Fruit fly (Drosophila melanogaster) whole organism, embryonic: ENCODE data around the gene Spase12.

Experiments
- Adf1 ChIP-seq: fragments of 200-800 bp; sonication (Bioruptor generic); IDR thresholded peaks from 2 replicates; pipeline ENCODE4 v1.3.6; 2022; ENCODE audit warnings: missing biosample characterization, missing genetic modification characterization
- Blimp-1 ChIP-seq: fragments of 200-800 bp; sonication (Bioruptor generic); optimal IDR thresholded peaks from 3 replicates; lab custom pipeline; 2018; ENCODE audit warnings: missing biosample characterization, missing genetic modification characterization, mild to moderate bottlenecking, moderate library complexity, missing genetic modification reagents
- CG10274 ChIP-seq: fragments of 200-800 bp; sonication (Bioruptor generic); optimal IDR thresholded peaks from 3 replicates; lab custom pipeline; 2017; ENCODE audit warnings: missing biosample characterization, mild to moderate bottlenecking, missing genetic modification characterization
- CG14667 ChIP-seq: fragments of 200-800 bp; sonication (Bioruptor generic); IDR thresholded peaks from 2 replicates; pipeline ENCODE4 v1.3.6; 2022; ENCODE audit warnings: missing biosample characterization, missing genetic modification characterization
- CG14860 ChIP-seq: fragments of 200-800 bp; sonication (Bioruptor generic); IDR thresholded peaks from 3 replicates; pipeline ENCODE4 v1.3.6; 2022; ENCODE audit warnings: missing biosample characterization, missing genetic modification characterization; ENCODE audit not compliant: partially characterized antibody
- CG17361 ChIP-seq: fragments of 200-800 bp; sonication (Bioruptor generic); IDR thresholded peaks from 3 replicates; pipeline ENCODE4 v1.3.6; 2022; ENCODE audit warnings: missing biosample characterization, missing genetic modification characterization
- CG17829 ChIP-seq: fragments of 200-800 bp; optimal IDR thresholded peaks from 2 replicates; lab custom pipeline; 2019; ENCODE audit warnings: missing biosample characterization, mild to moderate bottlenecking, missing genetic modification characterization, moderate library complexity
- CG18476 ChIP-seq: fragments of 200-800 bp; sonication (Bioruptor generic); optimal IDR thresholded peaks from 2 replicates; lab custom pipeline; 2016; ENCODE audit warnings: missing biosample characterization, mild to moderate bottlenecking, missing genetic modification characterization
- CG2712 ChIP-seq: fragments of 200-800 bp; optimal IDR thresholded peaks from 3 replicates; lab custom pipeline; 2019; ENCODE audit warnings: missing biosample characterization, mild to moderate bottlenecking, missing genetic modification characterization, moderate library complexity
- CG30020 ChIP-seq: fragments of 200-800 bp; optimal IDR thresholded peaks from 2 replicates; lab custom pipeline; 2019; ENCODE audit warnings: missing biosample characterization, mild to moderate bottlenecking, missing genetic modification characterization, moderate library complexity
- CG32772 ChIP-seq: fragments of 200-800 bp; sonication (Bioruptor generic); IDR thresholded peaks from 2 replicates; pipeline ENCODE4 v1.3.6; 2022; ENCODE audit warnings: missing biosample characterization, missing genetic modification characterization
- CG4424 ChIP-seq: fragments of 200-800 bp; sonication (Bioruptor generic); optimal IDR thresholded peaks from 3 replicates; lab custom pipeline; 2016; ENCODE audit warnings: missing biosample characterization, missing genetic modification characterization
- CG6689 ChIP-seq: fragments of 200-800 bp; sonication (Bioruptor generic); IDR thresholded peaks from 2 replicates; pipeline ENCODE4 v1.3.6; 2022; ENCODE audit warnings: missing biosample characterization, missing genetic modification characterization
- CG7556 ChIP-seq: fragments of 200-800 bp; sonication (Bioruptor generic); optimal IDR thresholded peaks from 2 replicates; lab custom pipeline; 2017; ENCODE audit warnings: missing biosample characterization, mild to moderate bottlenecking, missing genetic modification characterization
- CG8281 ChIP-seq: fragments of 200-800 bp; sonication (Bioruptor generic); optimal IDR thresholded peaks from 2 replicates; lab custom pipeline; 2018; ENCODE audit warnings: missing biosample characterization, mild to moderate bottlenecking, missing genetic modification characterization, moderate library complexity
- HLH4C ChIP-seq: fragments of 200-800 bp; sonication (Bioruptor generic); IDR thresholded peaks from 3 replicates; pipeline ENCODE4 v1.3.6; 2022; ENCODE audit warnings: missing biosample characterization, missing genetic modification characterization; ENCODE audit not compliant: partially characterized antibody
- Hmr ChIP-seq: fragments of 200-800 bp; sonication (Bioruptor generic); optimal IDR thresholded peaks from 3 replicates; lab custom pipeline; 2017; ENCODE audit warnings: mild to moderate bottlenecking, missing biosample characterization, missing genetic modification reagents, missing genetic modification characterization
- Lhr ChIP-seq: fragments of 200-800 bp; sonication (Bioruptor generic); optimal IDR thresholded peaks from 3 replicates; lab custom pipeline; 2017; ENCODE audit warnings: mild to moderate bottlenecking, missing biosample characterization, missing genetic modification reagents, missing genetic modification characterization
- Med ChIP-seq: fragments of 200-800 bp; sonication (Bioruptor generic); peaks from one replicate; lab custom pipeline; 2016; ENCODE audit warnings: missing biosample characterization, missing genetic modification characterization, mild to moderate bottlenecking, inconsistent platforms, moderate library complexity
- Mes4 ChIP-seq: fragments of 200-800 bp; sonication (Bioruptor generic); optimal IDR thresholded peaks from 2 replicates; lab custom pipeline; 2016; ENCODE audit warnings: missing biosample characterization, missing genetic modification characterization
- NC2β ChIP-seq: fragments of 200-800 bp; sonication (Bioruptor generic); optimal IDR thresholded peaks from 2 replicates; lab custom pipeline; 2016; ENCODE audit warnings: missing biosample characterization, missing genetic modification characterization
- NfI ChIP-seq: fragments of 200-800 bp; sonication (Bioruptor generic); optimal IDR thresholded peaks from 3 replicates; lab custom pipeline; 2018; ENCODE audit warnings: missing biosample characterization, mild to moderate bottlenecking, missing genetic modification characterization, moderate library complexity
- Rfx ChIP-seq: fragments of 200-800 bp; sonication (Bioruptor generic); IDR thresholded peaks from 2 replicates; pipeline ENCODE4 v1.3.6; 2022; ENCODE audit warnings: missing biosample characterization, missing genetic modification characterization
- Sry-β ChIP-seq: fragments of 200-800 bp; sonication (Bioruptor generic); optimal IDR thresholded peaks from 2 replicates; lab custom pipeline; 2018; ENCODE audit warnings: missing biosample characterization, mild to moderate bottlenecking, missing genetic modification characterization, moderate library complexity
- Usf ChIP-seq: fragments of 200-800 bp; sonication (Bioruptor generic); optimal IDR thresholded peaks from 2 replicates; lab custom pipeline; 2017; ENCODE audit warnings: missing genotype, missing biosample characterization, missing genetic modification characterization
- ato ChIP-seq: fragments of 200-800 bp; sonication (Bioruptor generic); IDR thresholded peaks from 2 replicates; pipeline ENCODE4 v1.3.6; 2022; ENCODE audit warnings: missing biosample characterization, missing genetic modification characterization; ENCODE audit not compliant: partially characterized antibody
- bbx ChIP-seq: fragments of 200-800 bp; sonication (Bioruptor generic); IDR thresholded peaks from 2 replicates; pipeline ENCODE4 v1.3.6; 2022; ENCODE audit warnings: missing biosample characterization, missing genetic modification characterization; ENCODE audit not compliant: partially characterized antibody
- crol ChIP-seq: fragments of 200-800 bp; sonication (Bioruptor generic); IDR thresholded peaks from 2 replicates; pipeline ENCODE4 v1.3.6; 2022; ENCODE audit warnings: missing biosample characterization, missing genetic modification characterization
- danr ChIP-seq: fragments of 200-800 bp; sonication (Bioruptor generic); IDR thresholded peaks from 2 replicates; pipeline ENCODE4 v1.3.6; 2022; ENCODE audit warnings: missing biosample characterization, missing genetic modification characterization
- ftz-f1 ChIP-seq: fragments of 200-800 bp; sonication (Bioruptor generic); optimal IDR thresholded peaks from 2 replicates; lab custom pipeline; 2016; ENCODE audit warnings: missing biosample characterization, missing genetic modification characterization
- fu2 ChIP-seq: fragments of 200-800 bp; sonication (Bioruptor generic); optimal IDR thresholded peaks from 2 replicates; lab custom pipeline; 2016; ENCODE audit warnings: missing biosample characterization, missing genetic modification characterization
- grau ChIP-seq: fragments of 200-800 bp; optimal IDR thresholded peaks from 3 replicates; lab custom pipeline; 2019; ENCODE audit warnings: missing biosample characterization, mild to moderate bottlenecking, missing genetic modification characterization, moderate library complexity
- gt ChIP-seq: fragments of 200-800 bp; sonication (Bioruptor generic); IDR thresholded peaks from 2 replicates; pipeline ENCODE4 v1.3.6; 2022; ENCODE audit warnings: missing biosample characterization, missing genetic modification characterization
- hkb ChIP-seq, 2 experiments: fragments of 200-800 bp in 1 of 2; fragments of >200 bp in 1 of 2; sonication (Bioruptor generic) in 1 of 2; IDR thresholded peaks in 1 of 2; optimal IDR thresholded peaks in 1 of 2; 2 replicates each; pipeline versions ENCODE4 v1.3.6 to Lab custom; 2017 to 2022; ENCODE audit warnings: missing biosample characterization in 1 of 2, missing genetic modification characterization in 1 of 2
- hth ChIP-seq: fragments of >200 bp; optimal IDR thresholded peaks from 2 replicates; lab custom pipeline; 2017; ENCODE audit warnings: inconsistent platforms
- jigr1 ChIP-seq: fragments of 200-800 bp; sonication (Bioruptor generic); IDR thresholded peaks from 3 replicates; pipeline ENCODE4 v1.3.6; 2022; ENCODE audit warnings: missing biosample characterization, missing genetic modification characterization
- knrl ChIP-seq: fragments of 200-800 bp; sonication (Bioruptor generic); IDR thresholded peaks from 3 replicates; pipeline ENCODE4 v1.3.6; 2022; ENCODE audit warnings: missing biosample characterization, missing genetic modification characterization; ENCODE audit not compliant: partially characterized antibody
- peb ChIP-seq: fragments of 200-800 bp; sonication (Bioruptor generic); IDR thresholded peaks from 2 replicates; pipeline ENCODE4 v1.3.6; 2022; ENCODE audit warnings: missing biosample characterization, missing genetic modification characterization
- prd ChIP-seq, 3 experiments: fragments of >200 bp in 2 of 3; fragments of 200-800 bp in 1 of 3; sonication (Bioruptor generic) in 1 of 3; optimal IDR thresholded peaks in 2 of 3; IDR thresholded peaks in 1 of 3; 2 replicates in 2 of 3; 3 replicates in 1 of 3; pipeline versions ENCODE4 v1.3.6 to Lab custom; 2017 to 2022; ENCODE audit warnings: missing biosample characterization in 1 of 3, missing genetic modification characterization in 1 of 3
- row ChIP-seq: fragments of 200-800 bp; sonication (Bioruptor generic); IDR thresholded peaks from 3 replicates; pipeline ENCODE4 v1.3.6; 2022; ENCODE audit warnings: missing biosample characterization, missing genetic modification characterization
- run ChIP-seq: fragments of 200-800 bp; sonication (Bioruptor generic); optimal IDR thresholded peaks from 3 replicates; lab custom pipeline; 2018; ENCODE audit warnings: missing biosample characterization, mild to moderate bottlenecking, missing genetic modification characterization
- sens ChIP-seq: fragments of 200-800 bp; sonication (Bioruptor generic); peaks from one replicate; lab custom pipeline; 2016; ENCODE audit warnings: missing biosample characterization, missing genetic modification characterization
- tio ChIP-seq: fragments of 200-800 bp; sonication (Bioruptor generic); optimal IDR thresholded peaks from 2 replicates; lab custom pipeline; 2017; ENCODE audit warnings: missing biosample characterization, missing genetic modification characterization, inconsistent platforms
- twi ChIP-seq: fragments of 200-800 bp; optimal IDR thresholded peaks from 2 replicates; lab custom pipeline; 2019; ENCODE audit warnings: missing biosample characterization, mild to moderate bottlenecking, missing genetic modification characterization, moderate library complexity

Gene Spase12

DNA sequence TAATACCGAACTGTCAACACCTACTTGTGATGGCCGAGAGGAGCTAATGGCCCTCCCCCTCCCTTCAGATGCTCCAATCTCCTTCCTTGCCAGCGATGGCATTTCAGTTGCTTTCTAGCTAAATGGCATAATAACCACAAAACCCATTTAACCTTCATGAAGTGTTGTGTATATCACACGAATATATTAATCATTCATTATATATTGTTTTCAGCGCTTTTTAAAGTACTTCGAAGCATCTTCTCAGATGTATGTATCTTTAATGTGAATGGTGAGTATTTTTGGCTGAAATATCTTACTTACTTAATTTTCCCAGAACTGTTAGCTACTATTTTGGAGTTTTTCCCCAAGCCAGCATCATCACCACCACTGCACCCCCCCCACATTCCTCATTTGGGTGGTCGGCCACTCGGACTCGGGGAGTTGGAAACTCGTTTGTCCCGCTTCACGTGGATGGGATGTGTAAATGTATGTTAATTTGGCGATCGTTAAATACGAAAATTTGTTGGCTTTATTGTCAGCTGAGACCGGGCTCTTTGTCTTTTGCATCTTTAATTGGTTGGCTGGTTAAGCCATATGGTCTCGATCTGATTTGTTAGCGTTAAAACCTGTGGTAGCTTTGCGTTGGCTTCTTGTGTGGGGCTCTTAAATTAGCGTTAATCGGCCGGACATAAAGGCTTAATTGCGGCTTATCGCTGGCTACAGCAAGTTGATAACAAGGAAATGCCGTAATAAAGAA, 21.5 kb upstream of the Spase12 start (continued):
- TF ChIP-seq bbx (GFP tag; lab: Robert Waterston, UW) = no peak
- TF ChIP-seq CG6689 (GFP tag; lab: Robert Waterston, UW) = no peak
- TF ChIP-seq CG4424 (GFP tag; lab: Kevin White, UChicago) = no peak
- peak; percentile 37 for TF ChIP-seq run (tag; lab: Kevin White, UChicago)
- TF ChIP-seq fu2 (GFP tag; lab: Kevin White, UChicago) = no peak
- TF ChIP-seq Sry-β = peak; percentile 88
- TF ChIP-seq row (GFP tag; lab: Robert Waterston, UW) = peak; percentile 55

DNA sequence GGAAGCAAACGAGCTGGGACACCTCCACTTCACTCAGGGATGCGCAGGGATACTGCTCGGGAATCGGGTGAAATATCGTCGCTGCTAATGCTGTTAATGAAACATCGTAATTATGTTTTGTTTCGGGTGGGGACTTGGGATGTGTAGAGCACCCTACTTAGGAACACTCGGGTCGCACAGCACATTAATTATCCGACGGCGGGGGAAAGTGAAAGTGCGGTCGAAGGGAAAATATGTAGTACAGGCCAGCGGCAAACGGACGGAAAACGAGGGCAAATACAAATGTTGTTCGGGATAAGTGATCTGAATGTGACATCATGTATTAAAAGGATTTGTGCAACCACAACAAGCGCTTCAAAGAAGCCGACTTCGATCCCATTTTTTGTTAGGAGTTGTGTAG, 20.5 kb upstream of the Spase12 start:
- TF ChIP-seq crol = 0 out of 2 replicates have a peak, but pooled peaks have one; percentile 17
- TF ChIP-seq twi (tag; lab: Kevin White, UChicago) = peak; percentile 25
- peak; percentile 63 for TF ChIP-seq CG10274
- TF ChIP-seq hth (lab: Kevin White, UChicago) = peak; percentile 26
- TF ChIP-seq hkb (optimal IDR thresholded peaks at IDR 0.05; lab: Kevin White, UChicago) = no peak
- no peak for TF ChIP-seq hkb (GFP tag; IDR thresholded peaks at IDR 0.05; lab: Robert Waterston, UW)
- peak; percentile 20 for TF ChIP-seq CG18476 (GFP tag; lab: Kevin White, UChicago)
- TF ChIP-seq Blimp-1 (GFP tag; lab: Kevin White, UChicago) = peak; percentile 51
- no peak for TF ChIP-seq CG14667 (GFP tag; lab: Robert Waterston, UW)
- TF ChIP-seq sens = peak; percentile 67
- TF ChIP-seq peb = no peak
- TF ChIP-seq, all 482 proteins: peak for 7

DNA sequence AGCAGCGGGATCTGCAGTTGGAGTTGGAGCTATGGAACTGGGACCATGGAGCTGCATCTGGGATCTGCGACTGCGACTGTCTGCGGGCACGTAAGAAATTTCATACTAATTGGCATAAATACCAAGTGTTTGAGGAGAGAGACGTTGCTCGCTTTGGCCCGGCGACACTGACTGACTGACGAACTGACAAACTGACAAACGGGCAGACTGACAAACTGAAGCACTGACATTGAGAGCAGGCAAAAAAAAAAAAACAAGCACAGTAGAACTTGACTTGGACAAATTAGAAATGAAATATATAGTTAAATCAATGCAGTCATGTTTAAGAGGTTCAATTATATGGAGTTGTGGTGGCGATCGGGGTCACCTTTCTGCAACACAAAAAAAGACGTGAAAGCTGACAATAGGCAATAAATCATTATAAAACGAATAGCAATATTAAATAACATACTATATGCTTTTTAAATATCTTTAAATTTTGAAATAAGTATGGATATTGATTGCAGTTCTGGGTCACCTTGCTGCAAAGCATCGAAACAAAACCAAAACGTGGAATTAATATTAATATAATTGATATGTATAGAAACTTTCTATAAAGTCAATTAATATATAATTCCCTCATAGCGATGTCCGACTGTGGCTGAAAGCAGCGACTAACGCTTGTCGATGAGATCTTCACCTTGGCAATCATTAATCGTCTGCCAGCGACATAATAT, 17.8 kb upstream of the Spase12 start:
- TF ChIP-seq ftz-f1 (GFP tag; lab: Kevin White, UChicago) (no peak), CG7556 (GFP tag; lab: Kevin White, UChicago) (no peak), Hmr (GFP tag; lab: Kevin White, UChicago) (no peak), Rfx (GFP tag; lab: Robert Waterston, UW) (no peak), Med (no peak), grau (tag; lab: Kevin White, UChicago) (peak; percentile 56), NfI (GFP tag; lab: Kevin White, UChicago) (no peak), CG17361 (GFP tag; lab: Robert Waterston, UW) (0 out of 3 replicates have a peak, but pooled peaks have one; percentile 17), CG32772 (no peak), Mes4 (GFP tag; lab: Kevin White, UChicago) (no peak), CG14860 (GFP tag; lab: Robert Waterston, UW) (no peak), CG8281 (peak; percentile 97), knrl (GFP tag; lab: Robert Waterston, UW) (no peak), CG30020 (no peak), Blimp-1 (GFP tag; lab: Kevin White, UChicago) (no peak), Usf (no peak), ato (GFP tag; lab: Robert Waterston, UW) (no peak)

DNA sequence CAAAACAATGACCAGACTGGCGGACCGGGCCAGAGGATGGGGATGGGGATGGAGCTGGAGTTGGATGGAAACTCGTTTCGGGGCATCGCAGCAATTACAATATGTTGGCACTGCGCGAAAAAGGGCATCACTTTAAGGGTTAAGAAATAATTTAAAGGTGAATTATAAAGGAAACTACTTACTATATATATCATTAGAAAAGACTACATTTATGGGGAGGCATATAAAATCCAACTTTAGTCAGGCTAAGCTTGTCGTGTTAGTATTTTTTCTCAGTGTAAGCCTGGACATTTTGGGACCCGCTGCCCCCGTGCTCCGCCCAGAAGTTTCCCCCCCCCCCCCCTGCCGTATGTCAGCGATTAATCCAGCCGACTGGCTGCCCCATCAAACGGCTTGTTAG, 15.6 kb upstream of the Spase12 start:
- TF ChIP-seq tio (GFP tag; lab: Kevin White, UChicago) = no peak
- TF ChIP-seq Adf1 (GFP tag; lab: Robert Waterston, UW) = no peak
- TF ChIP-seq danr = 0 out of 2 replicates have a peak, but pooled peaks have one; percentile 8
- no peak for TF ChIP-seq NC2β (GFP tag; lab: Kevin White, UChicago)
- peak; percentile 27 for TF ChIP-seq CG17829 (tag; lab: Kevin White, UChicago)
- no peak for TF ChIP-seq Lhr (GFP tag; lab: Kevin White, UChicago)
- TF ChIP-seq crol = peak; percentile 47
- TF ChIP-seq jigr1 (GFP tag; lab: Robert Waterston, UW) = no peak
- TF ChIP-seq CG2712 (tag; lab: Kevin White, UChicago) = peak; percentile 6
- TF ChIP-seq HLH4C (GFP tag; lab: Robert Waterston, UW) = no peak
- TF ChIP-seq prd (optimal IDR thresholded peaks at IDR 0.05; lab: Kevin White, UChicago) = no peak
- peak; percentile 38; the same call in 2 of the 3 replicates for TF ChIP-seq prd (GFP tag; IDR thresholded peaks at IDR 0.05; lab: Robert Waterston, UW)
- TF ChIP-seq gt = no peak
